Worm (Caenorhabditis elegans) whole organism, L1 larva: ENCODE data around the gene Y51H4A.941.
"Not testable (repeated sequence)": the region's sequence is repeated elsewhere in the genome, so short reads cannot be mapped to it uniquely, and the experiment has no call there.

Source experiments
- C16A3.4 ChIP-seq: fragments of 150-350 bp; optimal IDR thresholded peaks from 2 replicates; lab custom pipeline; 2014; ENCODE audit warnings: missing biosample characterization, missing genetic modification characterization
- F16B12.6 ChIP-seq: fragments of 150-350 bp; optimal IDR thresholded peaks from 2 replicates; lab custom pipeline; 2014; ENCODE audit warnings: missing biosample characterization, missing genetic modification characterization
- blmp-1 ChIP-seq: fragments of 150-350 bp; optimal IDR thresholded peaks from 2 replicates; lab custom pipeline; 2014; ENCODE audit warnings: missing biosample characterization, missing genetic modification characterization
- ceh-8 ChIP-seq: fragments of 200-800 bp; sonication (Bioruptor generic); optimal IDR thresholded peaks from 2 replicates; lab custom pipeline; 2018; ENCODE audit warnings: mild to moderate bottlenecking, missing genetic modification characterization, moderate library complexity, missing compliant biosample characterization
- ceh-82 ChIP-seq, 3 experiments: fragments of 150-350 bp in 1 of 3; sonication (generic microtip) in 2 of 3; optimal IDR thresholded peaks; 2 replicates each; lab custom pipeline; 2014 to 2017; ENCODE audit warnings: missing biosample characterization in 3 of 3, missing genetic modification characterization in 3 of 3
- ceh-88 ChIP-seq: fragments of 200-800 bp; sonication (Bioruptor generic); IDR thresholded peaks from 2 replicates; pipeline ENCODE4 v1.3.6; 2022; ENCODE audit warnings: missing genetic modification characterization, missing compliant biosample characterization
- ces-1 ChIP-seq: fragments of 150-350 bp; optimal IDR thresholded peaks from 2 replicates; lab custom pipeline; 2014; ENCODE audit warnings: missing biosample characterization, missing genetic modification reagents, missing genetic modification characterization
- dpl-1 ChIP-seq, 3 experiments: fragments of 150-350 bp in 2 of 3; sonication (generic microtip) in 1 of 3; optimal IDR thresholded peaks; 2 replicates each; lab custom pipeline; 2014 to 2017; ENCODE audit warnings: missing biosample characterization in 3 of 3, missing genetic modification characterization in 3 of 3, missing genetic modification reagents in 3 of 3
- dsc-1 ChIP-seq: sonication (generic microtip); optimal IDR thresholded peaks from 2 replicates; lab custom pipeline; 2016; ENCODE audit warnings: mild to moderate bottlenecking, missing genetic modification characterization, missing compliant biosample characterization
- efl-1 ChIP-seq, 4 experiments: fragments of 150-350 bp; optimal IDR thresholded peaks in 3 of 4; peaks in 1 of 4; 1 replicate in 1 of 4; 2 replicates in 3 of 4; lab custom pipeline; 2014; ENCODE audit warnings: missing biosample characterization in 2 of 4, missing genetic modification characterization in 2 of 4, missing genetic modification reagents in 2 of 4
- efl-3 ChIP-seq: fragments of 200-800 bp; sonication (Bioruptor generic); optimal IDR thresholded peaks from 2 replicates; lab custom pipeline; 2018; ENCODE audit warnings: mild to moderate bottlenecking, missing genetic modification characterization, missing compliant biosample characterization
- egl-13 ChIP-seq: sonication (generic microtip); optimal IDR thresholded peaks from 2 replicates; lab custom pipeline; 2016; ENCODE audit warnings: missing genotype, missing genetic modification reagents, missing genetic modification characterization, missing compliant biosample characterization
- egl-27 ChIP-seq, 2 experiments: fragments of 150-350 bp in 1 of 2; sonication (generic microtip); optimal IDR thresholded peaks; 3 replicates each; lab custom pipeline; 2017 to 2018; ENCODE audit warnings: missing biosample characterization in 2 of 2, missing genetic modification characterization in 2 of 2, missing genetic modification reagents in 2 of 2
- fkh-4 ChIP-seq: sonication (generic microtip); optimal IDR thresholded peaks from 2 replicates; lab custom pipeline; 2016; ENCODE audit warnings: missing compliant biosample characterization, missing genetic modification characterization, borderline replicate concordance
- fkh-8 ChIP-seq: sonication (generic microtip); optimal IDR thresholded peaks from 2 replicates; lab custom pipeline; 2016; ENCODE audit warnings: mild to moderate bottlenecking, missing genetic modification characterization, missing compliant biosample characterization
- lin-13 ChIP-seq: fragments of 150-350 bp; optimal IDR thresholded peaks from 2 replicates; lab custom pipeline; 2014; ENCODE audit warnings: missing biosample characterization, missing genetic modification reagents, missing genetic modification characterization
- lin-35 ChIP-seq, 2 experiments: fragments of 150-350 bp; optimal IDR thresholded peaks; 2 replicates each; lab custom pipeline; 2014; ENCODE audit warnings: missing biosample characterization in 2 of 2, missing genetic modification characterization in 2 of 2, missing genetic modification reagents in 2 of 2
- lir-3 ChIP-seq: sonication (generic microtip); optimal IDR thresholded peaks from 2 replicates; lab custom pipeline; 2016; ENCODE audit warnings: mild to moderate bottlenecking, missing genetic modification characterization, moderate library complexity, missing compliant biosample characterization; ENCODE audit not compliant: poor library complexity
- lsy-2 ChIP-seq, 2 experiments: fragments of 150-350 bp; optimal IDR thresholded peaks; 2 replicates each; lab custom pipeline; 2014; ENCODE audit warnings: missing biosample characterization in 2 of 2, missing genetic modification characterization in 2 of 2
- mdl-1 ChIP-seq, 2 experiments: fragments of 150-350 bp; optimal IDR thresholded peaks; 2 replicates each; lab custom pipeline; 2014 to 2017; ENCODE audit warnings: missing biosample characterization in 2 of 2, missing genetic modification characterization in 2 of 2, inconsistent platforms in 1 of 2
- nhr-19 ChIP-seq: fragments of 200-800 bp; sonication (Bioruptor generic); conservative IDR thresholded peaks from 2 replicates; pipeline ENCODE4 v1.3.6; 2022; ENCODE audit warnings: missing genetic modification characterization, missing compliant biosample characterization
- nhr-20 ChIP-seq: sonication (generic microtip); optimal IDR thresholded peaks from 2 replicates; lab custom pipeline; 2016; ENCODE audit warnings: mild to moderate bottlenecking, missing genetic modification characterization, missing compliant biosample characterization
- nhr-47 ChIP-seq: sonication (generic microtip); optimal IDR thresholded peaks from 2 replicates; lab custom pipeline; 2016; ENCODE audit warnings: mild to moderate bottlenecking, missing genetic modification characterization, moderate library complexity, missing compliant biosample characterization
- nhr-77 ChIP-seq: fragments of 150-350 bp; optimal IDR thresholded peaks from 2 replicates; lab custom pipeline; 2014; ENCODE audit warnings: missing biosample characterization, missing genetic modification characterization
- nhr-90 ChIP-seq: sonication (generic microtip); optimal IDR thresholded peaks from 2 replicates; lab custom pipeline; 2016; ENCODE audit warnings: mild to moderate bottlenecking, missing genetic modification characterization, missing compliant biosample characterization; ENCODE audit not compliant: poor library complexity
- snpc-4 ChIP-seq: fragments of 150-350 bp; optimal IDR thresholded peaks from 2 replicates; lab custom pipeline; 2014; ENCODE audit warnings: missing biosample characterization, missing genetic modification characterization
- snu-23 ChIP-seq: sonication (generic microtip); optimal IDR thresholded peaks from 2 replicates; lab custom pipeline; 2016; ENCODE audit warnings: missing genetic modification characterization, missing compliant biosample characterization
- sox-4 ChIP-seq: sonication (generic microtip); optimal IDR thresholded peaks from 2 replicates; lab custom pipeline; 2016; ENCODE audit warnings: missing genetic modification characterization, missing compliant biosample characterization
- swsn-7 ChIP-seq: sonication (generic microtip); optimal IDR thresholded peaks from 2 replicates; lab custom pipeline; 2016; ENCODE audit warnings: missing genetic modification characterization, missing compliant biosample characterization
- tbx-2 ChIP-seq: sonication (generic microtip); optimal IDR thresholded peaks from 2 replicates; lab custom pipeline; 2016; ENCODE audit warnings: missing genetic modification characterization, missing compliant biosample characterization
- unc-98 ChIP-seq: fragments of 200-800 bp; sonication (Bioruptor generic); IDR thresholded peaks from 2 replicates; pipeline ENCODE4 v1.3.6; 2022; ENCODE audit warnings: missing genetic modification characterization, missing compliant biosample characterization
- xbp-1 ChIP-seq: sonication (generic microtip); optimal IDR thresholded peaks from 2 replicates; lab custom pipeline; 2016; ENCODE audit warnings: missing genetic modification characterization, missing compliant biosample characterization
- zag-1 ChIP-seq: fragments of 150-350 bp; optimal IDR thresholded peaks from 2 replicates; lab custom pipeline; 2014; ENCODE audit warnings: missing biosample characterization, missing genetic modification characterization
- ztf-11 ChIP-seq, 2 experiments: sonication (generic microtip); optimal IDR thresholded peaks; 2 replicates each; lab custom pipeline; 2016 to 2017; ENCODE audit warnings: missing genetic modification characterization in 2 of 2, missing biosample characterization in 1 of 2, missing compliant biosample characterization in 1 of 2

The Y51H4A.941 gene

DNA sequence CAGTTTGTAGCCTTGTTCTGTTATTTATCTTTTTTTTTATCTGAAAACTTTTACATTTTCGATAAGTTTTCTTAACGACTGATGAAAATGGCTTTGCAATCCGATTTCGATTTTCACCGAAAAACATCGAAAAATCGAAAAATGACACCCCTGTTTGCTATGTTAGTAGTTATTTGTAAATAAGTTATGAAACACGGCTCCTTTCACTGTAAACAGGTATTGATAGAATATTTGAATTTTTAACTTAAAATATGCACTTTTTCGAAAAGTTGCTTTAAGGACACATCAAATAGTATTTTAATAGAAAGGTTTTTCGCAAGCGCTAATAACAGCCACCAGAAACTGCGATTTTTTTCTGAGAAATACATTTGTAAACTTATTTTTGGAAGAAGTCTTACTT lies 2.0 kb upstream of the Y51H4A.941 start:
- TF ChIP-seq snpc-4 (no peak), zag-1 (tag; lab: Kevin White, UChicago) (no peak), snu-23 (no peak), egl-27 (tag; optimal IDR thresholded peaks at IDR 0.05; lab: Kevin White, UChicago) (no peak), tbx-2 (no peak), egl-13 (tag; lab: Kevin White, UChicago) (no peak), ces-1 (GFP tag; lab: Kevin White, UChicago) (no peak), nhr-20 (tag; lab: Kevin White, UChicago) (no peak), fkh-8 (no peak), efl-3 (GFP tag; lab: Kevin White, UChicago) (no peak), F16B12.6 (tag; lab: Kevin White, UChicago) (no peak), sox-4 (tag; lab: Kevin White, UChicago) (no peak)

DNA sequence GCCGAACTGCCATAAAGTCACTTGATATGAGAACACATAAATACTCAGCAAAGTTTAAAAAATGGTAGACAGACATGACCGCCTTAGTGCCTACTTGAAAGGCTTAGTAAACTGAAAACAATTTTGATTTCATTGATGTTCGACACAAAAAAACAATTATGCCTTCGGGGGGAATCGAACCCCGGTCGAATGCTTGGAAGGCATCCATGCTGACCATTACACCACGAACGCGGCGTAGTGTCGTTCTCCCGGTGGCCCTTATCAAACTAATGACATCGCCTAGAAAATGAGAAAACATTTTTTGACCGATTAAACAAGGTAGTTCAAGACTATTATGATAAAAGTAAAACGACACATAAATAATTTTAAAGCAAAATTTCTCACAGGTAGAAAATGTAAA lies 10.2 kb downstream of the Y51H4A.941 start:
- peak; percentile 7 for TF ChIP-seq snpc-4
- peak; percentile 47 for TF ChIP-seq C16A3.4
- peak; percentile 69 for TF ChIP-seq snu-23
- peak in 1 of 2 experiments; percentile 27 for TF ChIP-seq efl-1 (optimal IDR thresholded peaks at IDR 0.05; lab: Kevin White, UChicago)
- peak in 1 of 2 experiments; percentile 12 for TF ChIP-seq efl-1 (GFP tag; optimal IDR thresholded peaks at IDR 0.05 in 1 of 2; lab: Kevin White, UChicago)
- peak in 1 of 2 experiments; percentile 73 for TF ChIP-seq lin-35 (GFP tag; optimal IDR thresholded peaks at IDR 0.05; lab: Kevin White, UChicago)
- peak; percentile 32; the same call in 1 of the 2 replicates for TF ChIP-seq nhr-19 (GFP tag; lab: Robert Waterston, UW)
- no peak for TF ChIP-seq xbp-1 (tag; lab: Kevin White, UChicago)
- no peak for TF ChIP-seq tbx-2
- no peak for TF ChIP-seq unc-98 (GFP tag; lab: Robert Waterston, UW)
- TF ChIP-seq nhr-20 (tag; lab: Kevin White, UChicago) = peak; percentile 35
- TF ChIP-seq ceh-82 (tag; optimal IDR thresholded peaks at IDR 0.05; lab: Kevin White, UChicago) = peak in 1 of 3 experiments; percentile 4
- peak; percentile 14 for TF ChIP-seq blmp-1 (tag; lab: Kevin White, UChicago)
- TF ChIP-seq swsn-7 (tag; lab: Kevin White, UChicago) = no peak
- peak; percentile 29 for TF ChIP-seq dsc-1 (tag; lab: Kevin White, UChicago)
- peak; percentile 36 for TF ChIP-seq nhr-90 (tag; lab: Kevin White, UChicago)
- TF ChIP-seq dpl-1 (GFP tag; optimal IDR thresholded peaks at IDR 0.05; lab: Kevin White, UChicago) = peak in 1 of 3 experiments; percentile 7
- TF ChIP-seq mdl-1 (tag; optimal IDR thresholded peaks at IDR 0.05; lab: Kevin White, UChicago) = peak in 1 of 2 experiments; percentile 6
- no peak for TF ChIP-seq ceh-8
- TF ChIP-seq nhr-77 (tag; lab: Kevin White, UChicago) = peak; percentile 17
- peak; percentile 27 for TF ChIP-seq lir-3 (tag; lab: Kevin White, UChicago)
- peak in 1 of 2 experiments; percentile 58 for TF ChIP-seq lsy-2 (tag; optimal IDR thresholded peaks at IDR 0.05; lab: Kevin White, UChicago)
- TF ChIP-seq ztf-11 (tag; optimal IDR thresholded peaks at IDR 0.05; lab: Kevin White, UChicago) = no peak
- peak; percentile 22 for TF ChIP-seq nhr-47 (tag; lab: Kevin White, UChicago)
- TF ChIP-seq lin-13 (GFP tag; lab: Kevin White, UChicago) = peak; percentile 12

DNA sequence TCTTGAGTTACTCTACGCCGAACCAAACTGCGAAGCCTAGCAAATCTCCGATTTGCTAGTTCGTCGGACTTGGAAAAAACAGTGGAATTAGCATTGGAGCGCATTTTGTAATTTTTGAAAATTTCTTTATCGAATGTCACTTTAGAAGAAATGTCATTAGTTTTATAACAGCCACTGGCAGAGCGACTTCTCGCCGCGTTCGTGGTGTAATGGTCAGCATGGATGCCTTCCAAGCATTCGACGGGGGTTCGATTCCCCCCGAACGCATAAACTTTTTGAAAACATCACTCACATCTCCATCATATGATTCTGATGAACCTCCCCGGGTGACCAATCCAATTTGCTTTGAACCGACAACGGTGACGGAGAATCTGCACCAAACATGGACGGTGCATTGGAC lies 12.7 kb downstream of the Y51H4A.941 start:
- peak; percentile 32; the same call in 1 of the 2 replicates for TF ChIP-seq nhr-19 (GFP tag; lab: Robert Waterston, UW)

DNA sequence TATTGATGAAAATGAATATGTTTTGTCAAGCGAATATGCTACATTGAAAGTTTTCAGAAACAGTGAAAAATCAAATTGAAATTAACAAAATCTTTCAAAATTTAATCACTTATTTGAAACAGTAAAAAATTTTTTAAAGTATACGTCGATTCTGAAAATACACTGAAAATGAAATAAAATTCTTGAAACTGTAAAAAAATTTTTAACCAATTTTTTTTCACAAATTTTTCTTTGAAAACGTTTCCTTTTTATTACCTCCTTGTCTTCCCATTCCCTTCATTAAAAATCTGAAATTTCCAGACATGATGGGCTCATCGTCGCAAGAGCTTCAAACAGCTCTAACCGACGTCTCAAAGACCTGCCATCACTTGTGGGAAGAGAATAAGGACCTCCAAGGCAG lies 30.4 kb downstream of the Y51H4A.941 start, which contains the start of gene sta-1:
Gene sta-1, plus strand, starts transcription at position 301 of the 400 bp plus-strand sequence.
- not testable (repeated sequence) for TF ChIP-seq ceh-88 (GFP tag; lab: Robert Waterston, UW); C16A3.4; fkh-4 (tag; lab: Kevin White, UChicago)
